Fruit fly (Drosophila melanogaster): ENCODE data around the gene CG13083.

The CG13083 gene

dm6 chr2L:19528308-19528707 lies 41.0 kb downstream of the CG13083 start (continued):
- TF ChIP-seq Optix (GFP tag; IDR thresholded peaks at IDR 0.05) (peak; percentile 82), tna (GFP tag; IDR thresholded peaks at IDR 0.05; ENCODE audit: partially characterized antibody) (no peak), CHES-1-like (GFP tag; optimal IDR thresholded peaks at IDR 0.05) (peak; percentile 97), CG4854 (GFP tag; optimal IDR thresholded peaks at IDR 0.05) (peak; percentile 94), stwl (tag; optimal IDR thresholded peaks at IDR 0.05) (no peak), sens (GFP tag) (peak; percentile 98), BtbVII (GFP tag; optimal IDR thresholded peaks at IDR 0.05) (peak; percentile 98), CG17912 (GFP tag; optimal IDR thresholded peaks at IDR 0.05) (peak; percentile 25), CG6272 (GFP tag; IDR thresholded peaks at IDR 0.05) (peak; percentile 92), Side (GFP tag; optimal IDR thresholded peaks at IDR 0.05) (peak; percentile 94), odd (GFP tag; optimal IDR thresholded peaks at IDR 0.05) (peak; percentile 92), pzg (GFP tag; optimal IDR thresholded peaks at IDR 0.05) (peak; percentile 33), B-H2 (GFP tag; optimal IDR thresholded peaks at IDR 0.05) (peak; percentile 96), Hr51 (GFP tag; optimal IDR thresholded peaks at IDR 0.05) (peak; percentile 95), dysf (GFP tag; IDR thresholded peaks at IDR 0.05) (peak; percentile 98), Abd-B (GFP tag; optimal IDR thresholded peaks at IDR 0.05) (peak; percentile 85), repo (GFP tag; optimal IDR thresholded peaks at IDR 0.05) (peak; percentile 85), E2f1 (GFP tag; IDR thresholded peaks at IDR 0.05) (peak; percentile 95), HmgZ (tag; optimal IDR thresholded peaks at IDR 0.05) (peak; percentile 99), vnd (GFP tag; IDR thresholded peaks at IDR 0.05; ENCODE audit: partially characterized antibody) (no peak), ssp (GFP tag; IDR thresholded peaks at IDR 0.05) (peak; percentile 83), CG15011 (GFP tag; optimal IDR thresholded peaks at IDR 0.05) (peak; percentile 97), danr (GFP tag; IDR thresholded peaks at IDR 0.05) (peak; percentile 93), Dip3 (GFP tag; optimal IDR thresholded peaks at IDR 0.05) (peak; percentile 98), Pdp1 (GFP tag; optimal IDR thresholded peaks at IDR 0.05) (peak; percentile 91 to 93), Sin3A (optimal IDR thresholded peaks at IDR 0.05) (no peak), CG6854 (GFP tag; optimal IDR thresholded peaks at IDR 0.05) (peak; percentile 96), z (GFP tag; IDR thresholded peaks at IDR 0.05) (peak; percentile 32; the same call in 1 of the 3 replicates), ranshi (GFP tag; IDR thresholded peaks at IDR 0.05) (peak; percentile 96), exex (tag; optimal IDR thresholded peaks at IDR 0.05) (peak; percentile 90), Antp (GFP tag; optimal IDR thresholded peaks at IDR 0.05) (peak; percentile 87), CG6813 (GFP tag; optimal IDR thresholded peaks at IDR 0.05) (peak; percentile 95), CG1024 (GFP tag; IDR thresholded peaks at IDR 0.05) (peak; percentile 73), CG7357 (GFP tag; IDR thresholded peaks at IDR 0.05) (peak; percentile 88), CG17359 (tag; optimal IDR thresholded peaks at IDR 0.05) (peak; percentile 93), Dp (GFP tag; optimal IDR thresholded peaks at IDR 0.05) (peak; percentile 5), Doc2 (GFP tag; IDR thresholded peaks at IDR 0.05) (peak; percentile 72), CG14014 (GFP tag; IDR thresholded peaks at IDR 0.05) (peak; percentile 98), GATAe (GFP tag; conservative IDR thresholded peaks at IDR 0.05) (peak; percentile 95), CG14860 (GFP tag; IDR thresholded peaks at IDR 0.05; ENCODE audit: partially characterized antibody) (no peak), CG43689 (GFP tag; IDR thresholded peaks at IDR 0.05) (peak; percentile 83), CG12744 (GFP tag; optimal IDR thresholded peaks at IDR 0.05) (peak; percentile 96), tgo (GFP tag; IDR thresholded peaks at IDR 0.05) (peak; percentile 97), CG17829 (tag; optimal IDR thresholded peaks at IDR 0.05) (peak; percentile 87), Mes4 (GFP tag; optimal IDR thresholded peaks at IDR 0.05) (peak; percentile 81), CG3995 (GFP tag; optimal IDR thresholded peaks at IDR 0.05) (peak; percentile 84), ro (GFP tag; IDR thresholded peaks at IDR 0.05) (peak; percentile 81), Oli (tag; optimal IDR thresholded peaks at IDR 0.05) (peak; percentile 92), sc (optimal IDR thresholded peaks at IDR 0.05) (no peak), sc (GFP tag; optimal IDR thresholded peaks at IDR 0.05) (peak; percentile 45), oc (tag; optimal IDR thresholded peaks at IDR 0.05) (peak; percentile 83), Hmx (GFP tag; optimal IDR thresholded peaks at IDR 0.05) (peak; percentile 90)

All from whole organism, embryonic.